Fruit fly (Drosophila melanogaster) whole organism, wandering third instar larva: Measurements from ENCODE around the gene CG42578.

ENCODE experiments used
- Abd-B ChIP-seq: fragments of >200 bp; optimal IDR thresholded peaks from 2 replicates; lab custom pipeline; 2017; ENCODE audit warnings: missing biosample characterization, missing genetic modification characterization
- Dfd ChIP-seq: fragments of >200 bp; optimal IDR thresholded peaks from 2 replicates; lab custom pipeline; 2017; ENCODE audit warnings: missing biosample characterization, missing genetic modification characterization
- Hr78 ChIP-seq: fragments of >200 bp; optimal IDR thresholded peaks from 2 replicates; lab custom pipeline; 2017; ENCODE audit warnings: missing biosample characterization, missing genetic modification characterization
- Hr83 ChIP-seq: fragments of 200-300 bp; sonication (Bioruptor generic); optimal IDR thresholded peaks from 2 replicates; lab custom pipeline; 2016; ENCODE audit warnings: missing biosample characterization, mild to moderate bottlenecking, missing genetic modification characterization, moderate library complexity; ENCODE audit not compliant: poor library complexity, severe bottlenecking
- Mio ChIP-seq: sonication (Bioruptor generic); optimal IDR thresholded peaks from 2 replicates; lab custom pipeline; 2016; ENCODE audit warnings: missing biosample characterization, missing genetic modification characterization
- Myc ChIP-seq: fragments of >200 bp; optimal IDR thresholded peaks from 2 replicates; lab custom pipeline; 2017
- h ChIP-seq: fragments of 200-800 bp; sonication (Bioruptor generic); optimal IDR thresholded peaks from 3 replicates; lab custom pipeline; 2016; ENCODE audit warnings: missing biosample characterization, mild to moderate bottlenecking, missing genetic modification characterization
- lola ChIP-seq: fragments of >200 bp; optimal IDR thresholded peaks from 2 replicates; lab custom pipeline; 2017; ENCODE audit warnings: missing biosample characterization, missing genetic modification characterization
- pan ChIP-seq: fragments of >200 bp; optimal IDR thresholded peaks from 2 replicates; lab custom pipeline; 2017
- rgr ChIP-seq: fragments of 200-800 bp; sonication (Bioruptor generic); optimal IDR thresholded peaks from 3 replicates; lab custom pipeline; 2016; ENCODE audit warnings: missing biosample characterization, mild to moderate bottlenecking, missing genetic modification characterization
- usp ChIP-seq: fragments of >200 bp; optimal IDR thresholded peaks from 2 replicates; lab custom pipeline; 2017; ENCODE audit warnings: missing biosample characterization, missing genetic modification characterization
- woc ChIP-seq: sonication (Bioruptor generic); optimal IDR thresholded peaks from 2 replicates; lab custom pipeline; 2016; ENCODE audit warnings: missing biosample characterization, mild to moderate bottlenecking, missing genetic modification characterization

dm6 chrX:20448828-20449427 lies 2.8 kb downstream of the CG42578 start, which contains the start of gene tbc:
- TF ChIP-seq lola (GFP tag; lab: Kevin White, UChicago), result no peak
- TF ChIP-seq Myc (lab: Kevin White, UChicago), result peak; percentile 51
- no peak for TF ChIP-seq Mio
- no peak for TF ChIP-seq Abd-B
- TF ChIP-seq woc (GFP tag; lab: Kevin White, UChicago), result no peak
- TF ChIP-seq Dfd (GFP tag; lab: Kevin White, UChicago), result no peak
- TF ChIP-seq usp, result no peak
- no peak for TF ChIP-seq pan (lab: Kevin White, UChicago)
- no peak for TF ChIP-seq rgr (GFP tag; lab: Kevin White, UChicago)
- no peak for TF ChIP-seq Hr78 (GFP tag; lab: Kevin White, UChicago)
- no peak for TF ChIP-seq h
- no peak for TF ChIP-seq Hr83 (GFP tag; lab: Kevin White, UChicago)
